Fruit fly (Drosophila melanogaster): ENCODE results near the gene CG4045.

CG4045 gene

dm6 chrX:2094072-2094761 lies 18.5 kb upstream of the CG4045 start, which contains the start of gene csw (continued):
- no peak for TF ChIP-seq unpg (GFP tag; optimal IDR thresholded peaks at IDR 0.05)
- TF ChIP-seq CoRest (tag; optimal IDR thresholded peaks at IDR 0.05), result peak; percentile 57
- TF ChIP-seq BEAF-32 (GFP tag; optimal IDR thresholded peaks at IDR 0.05), result peak; percentile 55
- TF ChIP-seq Gug (GFP tag; IDR thresholded peaks at IDR 0.05), result no peak
- TF ChIP-seq ERR (GFP tag; optimal IDR thresholded peaks at IDR 0.05), result peak; percentile 19
- TF ChIP-seq Nf-YB (GFP tag; optimal IDR thresholded peaks at IDR 0.05), result peak; percentile 23
- TF ChIP-seq pan (optimal IDR thresholded peaks at IDR 0.05), result no peak
- TF ChIP-seq pan (GFP tag; optimal IDR thresholded peaks at IDR 0.05 in 1 of 2, IDR thresholded peaks at IDR 0.05 in 1 of 2), result no peak
- no peak for TF ChIP-seq Hr78 (GFP tag; optimal IDR thresholded peaks at IDR 0.05)
- peak; percentile 85 for TF ChIP-seq CG12659 (GFP tag; optimal IDR thresholded peaks at IDR 0.05)
- no peak for TF ChIP-seq CG7556 (GFP tag; optimal IDR thresholded peaks at IDR 0.05)
- no peak for TF ChIP-seq CG11695 (GFP tag; IDR thresholded peaks at IDR 0.05)
- TF ChIP-seq Myb (GFP tag; optimal IDR thresholded peaks at IDR 0.05), result peak; percentile 100
- TF ChIP-seq CG32767 (GFP tag; IDR thresholded peaks at IDR 0.05), result no peak
- no peak for TF ChIP-seq dmrt11E (tag; optimal IDR thresholded peaks at IDR 0.05)
- TF ChIP-seq jigr1 (GFP tag; IDR thresholded peaks at IDR 0.05), result no peak
- no peak for TF ChIP-seq ttk (GFP tag; IDR thresholded peaks at IDR 0.05)
- peak; percentile 95 for TF ChIP-seq Lhr (GFP tag; optimal IDR thresholded peaks at IDR 0.05)
- no peak for TF ChIP-seq CG6854 (GFP tag; optimal IDR thresholded peaks at IDR 0.05)
- peak; percentile 59 to 62 for TF ChIP-seq dpn (GFP tag; optimal IDR thresholded peaks at IDR 0.05)
- no peak for TF ChIP-seq sim (GFP tag; IDR thresholded peaks at IDR 0.05)
- no peak for TF ChIP-seq D19A (tag; optimal IDR thresholded peaks at IDR 0.05)
- peak; percentile 5 for TF ChIP-seq HHEX (GFP tag; optimal IDR thresholded peaks at IDR 0.05)
- TF ChIP-seq CG9609 (GFP tag; optimal IDR thresholded peaks at IDR 0.05), result peak; percentile 65
- TF ChIP-seq Usf (GFP tag; optimal IDR thresholded peaks at IDR 0.05), result no peak
- TF ChIP-seq ems (GFP tag; optimal IDR thresholded peaks at IDR 0.05), result peak; percentile 34
- TF ChIP-seq Dp (GFP tag; optimal IDR thresholded peaks at IDR 0.05), result peak; percentile 75
- TF ChIP-seq MBD-R2 (GFP tag; IDR thresholded peaks at IDR 0.05), result peak; percentile 69
- no peak for TF ChIP-seq z (GFP tag; IDR thresholded peaks at IDR 0.05)
- peak; percentile 71 for TF ChIP-seq gro (GFP tag; optimal IDR thresholded peaks at IDR 0.05)
- TF ChIP-seq CG4424 (GFP tag; optimal IDR thresholded peaks at IDR 0.05), result peak; percentile 3
- TF ChIP-seq Nf-YC (tag; optimal IDR thresholded peaks at IDR 0.05), result peak; percentile 60
- TF ChIP-seq CG14667 (GFP tag; IDR thresholded peaks at IDR 0.05), result no peak
- TF ChIP-seq CG2712 (tag; optimal IDR thresholded peaks at IDR 0.05), result peak; percentile 30
- no peak for TF ChIP-seq dati (GFP tag; IDR thresholded peaks at IDR 0.05)
- TF ChIP-seq Stat92E (GFP tag; optimal IDR thresholded peaks at IDR 0.05), result no peak
- TF ChIP-seq CG12219 (GFP tag; optimal IDR thresholded peaks at IDR 0.05), result no peak
- no peak for TF ChIP-seq CG6813 (GFP tag; optimal IDR thresholded peaks at IDR 0.05)
- no peak for TF ChIP-seq Oli (tag; optimal IDR thresholded peaks at IDR 0.05)
- no peak for TF ChIP-seq CG10565 (GFP tag; optimal IDR thresholded peaks at IDR 0.05)
- TF ChIP-seq CG8478 (optimal IDR thresholded peaks at IDR 0.05), result peak; percentile 91
- TF ChIP-seq CG2120 (GFP tag; optimal IDR thresholded peaks at IDR 0.05), result peak; percentile 69
- TF ChIP-seq Max (GFP tag; optimal IDR thresholded peaks at IDR 0.05), result no peak
- TF ChIP-seq nmo (GFP tag; optimal IDR thresholded peaks at IDR 0.05), result peak; percentile 51
- peak; percentile 20 for TF ChIP-seq CG6254 (GFP tag; optimal IDR thresholded peaks at IDR 0.05)
- peak; percentile 11 for TF ChIP-seq Meics (GFP tag; optimal IDR thresholded peaks at IDR 0.05)
- peak; percentile 12 to 72 for TF ChIP-seq Trl (optimal IDR thresholded peaks at IDR 0.05)
- peak; percentile 39 for TF ChIP-seq Trl (GFP tag; optimal IDR thresholded peaks at IDR 0.05)
- TF ChIP-seq Rx (GFP tag; IDR thresholded peaks at IDR 0.05), result peak; percentile 37; the same call in 1 of the 2 replicates
- TF ChIP-seq CG10274 (GFP tag; optimal IDR thresholded peaks at IDR 0.05), result no peak

All from whole organism, embryonic.